Worm (Caenorhabditis elegans) whole organism, L1 larva: ENCODE data around the gene C01G6.2.
A peak's percentile ranks its signal among the peaks of the same experiment; 100 is the strongest.

Experiments used
- ama-1 ChIP-seq: fragments of 150-350 bp; optimal IDR thresholded peaks from 2 replicates; lab custom pipeline; 2014
- blmp-1 ChIP-seq: fragments of 150-350 bp; optimal IDR thresholded peaks from 2 replicates; lab custom pipeline; 2014; ENCODE audit warnings: missing biosample characterization, missing genetic modification characterization
- ceh-8 ChIP-seq: fragments of 200-800 bp; sonication (Bioruptor generic); optimal IDR thresholded peaks from 2 replicates; lab custom pipeline; 2018; ENCODE audit warnings: mild to moderate bottlenecking, missing genetic modification characterization, moderate library complexity, missing compliant biosample characterization
- ceh-88 ChIP-seq: fragments of 200-800 bp; sonication (Bioruptor generic); IDR thresholded peaks from 2 replicates; pipeline ENCODE4 v1.3.6; 2022; ENCODE audit warnings: missing genetic modification characterization, missing compliant biosample characterization
- ceh-90 ChIP-seq: sonication (generic microtip); optimal IDR thresholded peaks from 2 replicates; lab custom pipeline; 2016; ENCODE audit warnings: missing genetic modification characterization, missing compliant biosample characterization
- ces-1 ChIP-seq: fragments of 150-350 bp; optimal IDR thresholded peaks from 2 replicates; lab custom pipeline; 2014; ENCODE audit warnings: missing biosample characterization, missing genetic modification reagents, missing genetic modification characterization
- dpl-1 ChIP-seq, 3 experiments: fragments of 150-350 bp in 2 of 3; sonication (generic microtip) in 1 of 3; optimal IDR thresholded peaks; 2 replicates each; lab custom pipeline; 2014 to 2017; ENCODE audit warnings: missing biosample characterization in 3 of 3, missing genetic modification characterization in 3 of 3, missing genetic modification reagents in 3 of 3
- dsc-1 ChIP-seq: sonication (generic microtip); optimal IDR thresholded peaks from 2 replicates; lab custom pipeline; 2016; ENCODE audit warnings: mild to moderate bottlenecking, missing genetic modification characterization, missing compliant biosample characterization
- efl-1 ChIP-seq, 4 experiments: fragments of 150-350 bp; optimal IDR thresholded peaks in 3 of 4; peaks in 1 of 4; 1 replicate in 1 of 4; 2 replicates in 3 of 4; lab custom pipeline; 2014; ENCODE audit warnings: missing biosample characterization in 2 of 4, missing genetic modification characterization in 2 of 4, missing genetic modification reagents in 2 of 4
- elt-2 ChIP-seq: sonication (generic microtip); optimal IDR thresholded peaks from 2 replicates; lab custom pipeline; 2016; ENCODE audit warnings: missing genetic modification characterization, mild to moderate bottlenecking, inconsistent platforms, missing compliant biosample characterization, missing genetic modification reagents
- elt-3 ChIP-seq, 6 experiments: fragments of 150-350 bp in 1 of 6; sonication (generic microtip); optimal IDR thresholded peaks; 2 replicates each; lab custom pipeline; 2017 to 2018; ENCODE audit warnings: missing biosample characterization in 6 of 6, missing genetic modification characterization in 6 of 6, inconsistent platforms in 1 of 6
- ets-5 ChIP-seq: fragments of 200-800 bp; sonication (Bioruptor generic); IDR thresholded peaks from 2 replicates; pipeline ENCODE4 v1.3.6; 2022; ENCODE audit warnings: missing genetic modification characterization, missing compliant biosample characterization
- fkh-10 ChIP-seq: sonication (generic microtip); optimal IDR thresholded peaks from 2 replicates; lab custom pipeline; 2017; ENCODE audit warnings: missing biosample characterization, missing genetic modification reagents, missing genetic modification characterization
- grh-1 ChIP-seq: fragments of 200-800 bp; sonication (Bioruptor generic); IDR thresholded peaks from 2 replicates; pipeline ENCODE4 v1.3.6; 2022; ENCODE audit warnings: missing genetic modification reagents, missing genetic modification characterization, missing compliant biosample characterization
- hlh-4 ChIP-seq: sonication (generic microtip); optimal IDR thresholded peaks from 2 replicates; lab custom pipeline; 2016; ENCODE audit warnings: mild to moderate bottlenecking, missing genetic modification characterization, missing compliant biosample characterization
- hpl-2 ChIP-seq: fragments of 150-350 bp; optimal IDR thresholded peaks from 2 replicates; lab custom pipeline; 2014; ENCODE audit warnings: missing biosample characterization, missing genetic modification reagents, missing genetic modification characterization
- isw-1 ChIP-seq: fragments of 200-800 bp; sonication (Bioruptor generic); IDR thresholded peaks from 2 replicates; pipeline ENCODE4 v1.3.6; 2022; ENCODE audit warnings: missing genetic modification characterization, missing compliant biosample characterization
- jun-1 ChIP-seq: fragments of 150-350 bp; optimal IDR thresholded peaks from 2 replicates; lab custom pipeline; 2014; ENCODE audit warnings: missing biosample characterization, missing genetic modification reagents, missing genetic modification characterization
- lin-13 ChIP-seq: fragments of 150-350 bp; optimal IDR thresholded peaks from 2 replicates; lab custom pipeline; 2014; ENCODE audit warnings: missing biosample characterization, missing genetic modification reagents, missing genetic modification characterization
- lin-35 ChIP-seq, 2 experiments: fragments of 150-350 bp; optimal IDR thresholded peaks; 2 replicates each; lab custom pipeline; 2014; ENCODE audit warnings: missing biosample characterization in 2 of 2, missing genetic modification characterization in 2 of 2, missing genetic modification reagents in 2 of 2
- lin-39 ChIP-seq: fragments of 150-350 bp; optimal IDR thresholded peaks from 2 replicates; lab custom pipeline; 2014; ENCODE audit warnings: missing biosample characterization, missing genetic modification reagents, missing genetic modification characterization
- mdl-1 ChIP-seq, 2 experiments: fragments of 150-350 bp; optimal IDR thresholded peaks; 2 replicates each; lab custom pipeline; 2014 to 2017; ENCODE audit warnings: missing biosample characterization in 2 of 2, missing genetic modification characterization in 2 of 2, inconsistent platforms in 1 of 2
- mef-2 ChIP-seq: fragments of 150-350 bp; optimal IDR thresholded peaks from 2 replicates; lab custom pipeline; 2014; ENCODE audit warnings: missing biosample characterization, missing genetic modification characterization
- mep-1 ChIP-seq: fragments of 150-350 bp; optimal IDR thresholded peaks from 2 replicates; lab custom pipeline; 2014; ENCODE audit warnings: missing biosample characterization, missing genetic modification characterization
- nhr-12 ChIP-seq: sonication (generic microtip); optimal IDR thresholded peaks from 2 replicates; lab custom pipeline; 2017; ENCODE audit warnings: missing biosample characterization, missing genetic modification characterization
- nhr-20 ChIP-seq: sonication (generic microtip); optimal IDR thresholded peaks from 2 replicates; lab custom pipeline; 2016; ENCODE audit warnings: mild to moderate bottlenecking, missing genetic modification characterization, missing compliant biosample characterization
- nhr-77 ChIP-seq: fragments of 150-350 bp; optimal IDR thresholded peaks from 2 replicates; lab custom pipeline; 2014; ENCODE audit warnings: missing biosample characterization, missing genetic modification characterization
- nhr-84 ChIP-seq: sonication (generic microtip); optimal IDR thresholded peaks from 2 replicates; lab custom pipeline; 2017; ENCODE audit warnings: missing biosample characterization, missing genetic modification characterization
- nhr-85 ChIP-seq: sonication (generic microtip); peaks from one replicate; lab custom pipeline; 2016; ENCODE audit warnings: missing genetic modification characterization, inconsistent platforms, missing compliant biosample characterization
- nhr-90 ChIP-seq: sonication (generic microtip); optimal IDR thresholded peaks from 2 replicates; lab custom pipeline; 2016; ENCODE audit warnings: mild to moderate bottlenecking, missing genetic modification characterization, missing compliant biosample characterization; ENCODE audit not compliant: poor library complexity
- snu-23 ChIP-seq: sonication (generic microtip); optimal IDR thresholded peaks from 2 replicates; lab custom pipeline; 2016; ENCODE audit warnings: missing genetic modification characterization, missing compliant biosample characterization
- sox-4 ChIP-seq: sonication (generic microtip); optimal IDR thresholded peaks from 2 replicates; lab custom pipeline; 2016; ENCODE audit warnings: missing genetic modification characterization, missing compliant biosample characterization
- sptf-1 ChIP-seq: fragments of 150-350 bp; optimal IDR thresholded peaks from 2 replicates; lab custom pipeline; 2014; ENCODE audit warnings: missing biosample characterization, missing genetic modification characterization
- swsn-7 ChIP-seq: sonication (generic microtip); optimal IDR thresholded peaks from 2 replicates; lab custom pipeline; 2016; ENCODE audit warnings: missing genetic modification characterization, missing compliant biosample characterization
- tlp-1 ChIP-seq: fragments of 150-350 bp; optimal IDR thresholded peaks from 2 replicates; lab custom pipeline; 2014; ENCODE audit warnings: missing biosample characterization, missing genetic modification characterization
- unc-30 ChIP-seq: sonication (generic microtip); optimal IDR thresholded peaks from 2 replicates; lab custom pipeline; 2017; ENCODE audit warnings: missing biosample characterization, missing genetic modification characterization
- unc-98 ChIP-seq: fragments of 200-800 bp; sonication (Bioruptor generic); IDR thresholded peaks from 2 replicates; pipeline ENCODE4 v1.3.6; 2022; ENCODE audit warnings: missing genetic modification characterization, missing compliant biosample characterization
- vab-15 ChIP-seq: sonication (generic microtip); optimal IDR thresholded peaks from 2 replicates; lab custom pipeline; 2017; ENCODE audit warnings: missing genotype, mild to moderate bottlenecking, missing genetic modification characterization, missing compliant biosample characterization
- xbp-1 ChIP-seq: sonication (generic microtip); optimal IDR thresholded peaks from 2 replicates; lab custom pipeline; 2016; ENCODE audit warnings: missing genetic modification characterization, missing compliant biosample characterization
- zag-1 ChIP-seq: fragments of 150-350 bp; optimal IDR thresholded peaks from 2 replicates; lab custom pipeline; 2014; ENCODE audit warnings: missing biosample characterization, missing genetic modification characterization
- ztf-4 ChIP-seq: fragments of 150-350 bp; optimal IDR thresholded peaks from 2 replicates; lab custom pipeline; 2014; ENCODE audit warnings: missing biosample characterization, missing genetic modification characterization

C01G6.2 gene

ce11 chrII:9275173-9275572 lies 8.3 kb downstream of the C01G6.2 start:
- no peak for TF ChIP-seq sptf-1 (tag; lab: Kevin White, UChicago)
- no peak for TF ChIP-seq nhr-84 (tag; lab: Kevin White, UChicago)
- TF ChIP-seq nhr-85 (tag; lab: Kevin White, UChicago): peak; percentile 43
- TF ChIP-seq lin-13 (GFP tag; lab: Kevin White, UChicago): no peak
- no peak for TF ChIP-seq nhr-77 (tag; lab: Kevin White, UChicago)

ce11 chrII:9277153-9277552 lies 10.3 kb downstream of the C01G6.2 start:
- no peak for TF ChIP-seq swsn-7
- no peak for TF ChIP-seq efl-1 (optimal IDR thresholded peaks at IDR 0.05; lab: Kevin White, UChicago)
- TF ChIP-seq efl-1 (GFP tag; optimal IDR thresholded peaks at IDR 0.05 in 1 of 2; lab: Kevin White, UChicago): peak in 1 of 2 experiments; percentile 91

- peak; percentile 95 for TF ChIP-seq hlh-4 (tag; lab: Kevin White, UChicago)
- TF ChIP-seq unc-98 (GFP tag; lab: Robert Waterston, UW): no peak
- TF ChIP-seq, all 84 proteins: peak for 1
Observed at ce11 chrII:9279016-9279415, 12.2 kb downstream of the C01G6.2 start.

- no peak for TF ChIP-seq ceh-8 (GFP tag; lab: Kevin White, UChicago)
- peak; percentile 6 for TF ChIP-seq blmp-1
- TF ChIP-seq ama-1 (lab: Kevin White, UChicago): no peak
- peak in 1 of 6 experiments; percentile 35 for TF ChIP-seq elt-3 (tag; optimal IDR thresholded peaks at IDR 0.05; lab: Kevin White, UChicago)
- no peak for TF ChIP-seq mef-2
- no peak for TF ChIP-seq nhr-12 (tag; lab: Kevin White, UChicago)
- TF ChIP-seq unc-98 (GFP tag; lab: Robert Waterston, UW): no peak
- no peak for TF ChIP-seq efl-1 (optimal IDR thresholded peaks at IDR 0.05; lab: Kevin White, UChicago)
- peak in 1 of 2 experiments; percentile 46 for TF ChIP-seq efl-1 (GFP tag; optimal IDR thresholded peaks at IDR 0.05 in 1 of 2; lab: Kevin White, UChicago)
- no peak for TF ChIP-seq lin-39 (tag; lab: Kevin White, UChicago)
- peak in 1 of 2 experiments; percentile 12 for TF ChIP-seq lin-35 (GFP tag; optimal IDR thresholded peaks at IDR 0.05; lab: Kevin White, UChicago)
- no peak for TF ChIP-seq isw-1 (GFP tag; lab: Robert Waterston, UW)
- peak; percentile 14 for TF ChIP-seq nhr-20 (tag; lab: Kevin White, UChicago)
Observed at ce11 chrII:9280048-9280772, 13.4 kb downstream of the C01G6.2 start, which contains the start of gene gldi-3. Gene gldi-3 (minus strand): TSS chrII:9280098.

- TF ChIP-seq efl-1 (optimal IDR thresholded peaks at IDR 0.05; lab: Kevin White, UChicago) (no peak), efl-1 (GFP tag; optimal IDR thresholded peaks at IDR 0.05 in 1 of 2; lab: Kevin White, UChicago) (peak in 1 of 2 experiments; percentile 46), ceh-90 (tag; lab: Kevin White, UChicago) (no peak)
Observed at ce11 chrII:9280846-9281245, 14.0 kb downstream of the C01G6.2 start.

ce11 chrII:9281595-9281994 lies 14.7 kb downstream of the C01G6.2 start:
- TF ChIP-seq lin-39 (tag; lab: Kevin White, UChicago): no peak
- TF ChIP-seq jun-1 (tag; lab: Kevin White, UChicago): no peak
- TF ChIP-seq xbp-1: no peak
- TF ChIP-seq mdl-1 (tag; optimal IDR thresholded peaks at IDR 0.05; lab: Kevin White, UChicago): no peak
- TF ChIP-seq nhr-90 (tag; lab: Kevin White, UChicago): no peak
- TF ChIP-seq zag-1 (tag; lab: Kevin White, UChicago): no peak
- TF ChIP-seq unc-30: no peak
- no peak for TF ChIP-seq tlp-1 (tag; lab: Kevin White, UChicago)
- no peak for TF ChIP-seq grh-1 (GFP tag; lab: Robert Waterston, UW)
- no peak for TF ChIP-seq sox-4 (tag; lab: Kevin White, UChicago)
- no peak for TF ChIP-seq ztf-4 (tag; lab: Kevin White, UChicago)
- no peak for TF ChIP-seq dsc-1 (tag; lab: Kevin White, UChicago)
- no peak for TF ChIP-seq ceh-88 (GFP tag; lab: Robert Waterston, UW)
- no peak for TF ChIP-seq hlh-4 (tag; lab: Kevin White, UChicago)
- TF ChIP-seq vab-15 (tag; lab: Kevin White, UChicago): no peak
- no peak for TF ChIP-seq ces-1 (GFP tag; lab: Kevin White, UChicago)
- peak; percentile 57 for TF ChIP-seq mep-1
- no peak for TF ChIP-seq fkh-10 (GFP tag; lab: Kevin White, UChicago)
- no peak for TF ChIP-seq ets-5 (GFP tag; lab: Robert Waterston, UW)
- TF ChIP-seq nhr-84 (tag; lab: Kevin White, UChicago): no peak
- peak; percentile 23 for TF ChIP-seq snu-23 (GFP tag; lab: Kevin White, UChicago)
- peak in 1 of 3 experiments; percentile 3 for TF ChIP-seq dpl-1 (GFP tag; optimal IDR thresholded peaks at IDR 0.05; lab: Kevin White, UChicago)
- no peak for TF ChIP-seq elt-2 (tag; lab: Kevin White, UChicago)
- TF ChIP-seq ama-1 (lab: Kevin White, UChicago): no peak
- TF ChIP-seq sptf-1 (tag; lab: Kevin White, UChicago): no peak
- no peak for TF ChIP-seq hpl-2 (GFP tag; lab: Kevin White, UChicago)
